Fruit fly (Drosophila melanogaster) S2 (cell line): Measurements from ENCODE around the gene CG12078.

Experiments used
- CG8478 ChIP-seq: fragments of >200 bp; optimal IDR thresholded peaks from 2 replicates; lab custom pipeline; 2018
- CTCF ChIP-seq, 2 experiments: fragments of >200 bp; optimal IDR thresholded peaks; 2 replicates each; lab custom pipeline; 2018

- TF ChIP-seq CTCF (optimal IDR thresholded peaks at IDR 0.05; lab: Kevin White, UChicago) (no peak), CG8478 (lab: Kevin White, UChicago) (no peak)
Observed at dm6 chr3L:3259703-3260102, 15.6 kb upstream of the CG12078 start.
